Worm (Caenorhabditis elegans) whole organism, L4/young adult: ENCODE data around the gene F18A11.3.

Experiments used
- W03F9.2 ChIP-seq: fragments of 150-350 bp; optimal IDR thresholded peaks from 2 replicates; lab custom pipeline; 2014; ENCODE audit warnings: missing biosample characterization, missing genetic modification characterization
- dao-5 ChIP-seq: sonication (generic microtip); optimal IDR thresholded peaks from 2 replicates; lab custom pipeline; 2016; ENCODE audit warnings: missing genotype, missing genetic modification characterization, moderate library complexity, missing compliant biosample characterization
- him-1 ChIP-seq: sonication (generic microtip); optimal IDR thresholded peaks from 2 replicates; lab custom pipeline; 2016; ENCODE audit warnings: missing genotype, missing genetic modification reagents, missing genetic modification characterization, missing compliant biosample characterization

Gene F18A11.3

ce11 chrII:13012684-13013083, 24.0 kb downstream of the F18A11.3 start:
- TF ChIP-seq him-1 = no peak
- no peak for TF ChIP-seq W03F9.2 (tag; lab: Kevin White, UChicago)
- TF ChIP-seq dao-5 (tag; lab: Kevin White, UChicago) = no peak

ce11 chrII:13007717-13008461, 28.8 kb downstream of the F18A11.3 start, which contains the start of gene oig-2:
Gene oig-2, minus strand, starts transcription at chrII:13008164.
- no peak for TF ChIP-seq him-1
- TF ChIP-seq W03F9.2 (tag; lab: Kevin White, UChicago) = no peak
- TF ChIP-seq dao-5 (tag; lab: Kevin White, UChicago) = no peak

ce11 chrII:13006283-13006682, 30.4 kb downstream of the F18A11.3 start:
- TF ChIP-seq dao-5 (tag; lab: Kevin White, UChicago) = no peak
- no peak for TF ChIP-seq W03F9.2 (tag; lab: Kevin White, UChicago)
- no peak for TF ChIP-seq him-1

- TF ChIP-seq W03F9.2 (tag; lab: Kevin White, UChicago) (no peak), him-1 (no peak), dao-5 (tag; lab: Kevin White, UChicago) (no peak)
Observed at ce11 chrII:13004872-13005252, 31.8 kb downstream of the F18A11.3 start.

- TF ChIP-seq him-1 (no peak), W03F9.2 (tag; lab: Kevin White, UChicago) (no peak), dao-5 (tag; lab: Kevin White, UChicago) (no peak)
Observed at ce11 chrII:13004160-13004871, 32.3 kb downstream of the F18A11.3 start.

ce11 chrII:13003244-13003643, 33.4 kb downstream of the F18A11.3 start:
- TF ChIP-seq W03F9.2 (tag; lab: Kevin White, UChicago) (no peak), dao-5 (tag; lab: Kevin White, UChicago) (no peak), him-1 (no peak)

ce11 chrII:13000753-13001152, 35.9 kb downstream of the F18A11.3 start, which contains the start of gene Y38F1A.8:
Gene Y38F1A.8, minus strand, starts transcription at chrII:13000853.
- TF ChIP-seq dao-5 (tag; lab: Kevin White, UChicago) (no peak), him-1 (no peak), W03F9.2 (tag; lab: Kevin White, UChicago) (no peak)

ce11 chrII:12997413-12997812, 39.2 kb downstream of the F18A11.3 start, which contains the start of gene Y38F1A.7:
Gene Y38F1A.7, minus strand, starts transcription at chrII:12997804.
- TF ChIP-seq W03F9.2 (tag; lab: Kevin White, UChicago) = no peak
- TF ChIP-seq dao-5 (tag; lab: Kevin White, UChicago) = no peak
- TF ChIP-seq him-1 = no peak

- TF ChIP-seq him-1 (no peak), W03F9.2 (tag; lab: Kevin White, UChicago) (no peak), dao-5 (tag; lab: Kevin White, UChicago) (no peak)
Observed at ce11 chrII:12996249-12996648, 40.4 kb downstream of the F18A11.3 start, which contains the start of gene hphd-1. Gene hphd-1, minus strand, starts transcription at chrII:12996571.

ce11 chrII:12995322-12995721, 41.3 kb downstream of the F18A11.3 start:
- TF ChIP-seq W03F9.2 (tag; lab: Kevin White, UChicago) = no peak
- TF ChIP-seq him-1 = no peak
- no peak for TF ChIP-seq dao-5 (tag; lab: Kevin White, UChicago)

- TF ChIP-seq him-1 = no peak
- TF ChIP-seq dao-5 (tag; lab: Kevin White, UChicago) = no peak
- TF ChIP-seq W03F9.2 (tag; lab: Kevin White, UChicago) = no peak
Observed at ce11 chrII:12994009-12994788, 42.4 kb downstream of the F18A11.3 start.

- TF ChIP-seq W03F9.2 (tag; lab: Kevin White, UChicago) = no peak
Observed at ce11 chrII:12992980-12993379, 43.7 kb downstream of the F18A11.3 start.

- TF ChIP-seq W03F9.2 (tag; lab: Kevin White, UChicago) = no peak
- no peak for TF ChIP-seq him-1
- no peak for TF ChIP-seq dao-5 (tag; lab: Kevin White, UChicago)
Observed at ce11 chrII:12992193-12992592, 44.4 kb downstream of the F18A11.3 start.
